Fruit fly (Drosophila melanogaster) S2 (cell line): Measurements from ENCODE around the gene Cpr23B.
A peak's percentile ranks its signal among the peaks of the same experiment; 100 is the strongest.

ENCODE experiments used
- CG8478 ChIP-seq: fragments of >200 bp; optimal IDR thresholded peaks from 2 replicates; lab custom pipeline; 2018
- CTCF ChIP-seq, 2 experiments: fragments of >200 bp; optimal IDR thresholded peaks; 2 replicates each; lab custom pipeline; 2018

Gene Cpr23B

DNA sequence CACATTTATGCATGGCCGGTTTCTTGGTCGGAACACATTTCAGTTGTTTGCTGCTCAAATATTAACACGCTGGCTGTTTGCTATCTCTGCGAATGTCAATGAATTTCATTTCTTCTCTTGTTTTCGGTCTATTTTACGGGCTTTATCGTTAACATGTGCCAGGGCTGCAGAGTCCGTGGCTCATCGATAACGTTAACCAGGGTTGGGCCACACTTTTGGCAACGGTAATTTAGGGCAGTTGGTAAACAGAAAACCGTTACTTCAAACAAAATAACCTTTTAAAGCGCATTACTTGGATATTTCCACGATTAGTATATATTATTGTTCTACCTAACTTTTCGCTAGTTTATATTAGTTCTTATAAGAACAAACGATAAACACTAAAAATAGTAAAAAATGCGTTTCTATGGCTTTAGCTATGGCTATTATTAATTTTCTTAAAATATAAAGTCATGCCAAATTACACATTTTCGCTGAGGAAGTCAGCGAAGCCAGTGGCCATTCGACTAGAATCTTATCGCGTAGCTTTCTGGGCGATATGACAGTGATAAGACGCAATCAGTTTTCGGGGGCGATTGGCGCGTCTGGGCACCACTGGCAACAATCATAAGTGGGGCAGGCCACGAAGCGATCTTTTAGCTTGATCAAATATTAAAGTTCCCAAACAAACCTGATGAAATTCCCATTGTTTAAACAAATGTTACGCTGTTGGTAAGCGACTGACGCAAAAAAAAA lies 44.9 kb downstream of the Cpr23B start:
- TF ChIP-seq CG8478 (no peak), CTCF (optimal IDR thresholded peaks at IDR 0.05; lab: Kevin White, UChicago) (no peak)

DNA sequence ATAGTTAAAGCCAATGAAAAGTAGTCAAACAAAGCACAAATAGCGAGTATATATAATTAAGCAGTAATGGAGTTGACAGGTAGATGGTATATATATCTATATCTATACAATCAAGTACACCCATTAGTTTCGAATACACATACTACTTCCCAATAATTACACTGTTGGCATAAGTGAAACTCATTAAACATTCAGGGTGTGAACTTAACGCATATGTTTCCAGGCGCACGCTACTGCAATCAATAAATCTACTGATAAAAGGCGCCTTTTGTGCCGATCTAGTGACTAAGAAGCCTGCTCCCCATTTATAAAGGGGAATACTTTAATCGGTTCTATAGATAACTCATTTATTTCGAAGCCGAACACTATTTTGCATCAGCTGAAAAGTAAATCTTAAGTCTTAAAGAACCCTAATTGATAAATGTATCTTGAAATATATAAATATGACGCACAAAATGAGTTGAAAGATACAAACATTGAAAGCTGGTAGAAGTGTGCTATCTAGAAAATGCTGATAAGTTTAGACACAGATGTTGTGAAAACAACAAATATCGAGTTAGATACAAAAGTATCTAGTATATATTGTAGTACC lies 45.6 kb downstream of the Cpr23B start:
- TF ChIP-seq CG8478 = no peak
- TF ChIP-seq CTCF (optimal IDR thresholded peaks at IDR 0.05; lab: Kevin White, UChicago) = no peak

DNA sequence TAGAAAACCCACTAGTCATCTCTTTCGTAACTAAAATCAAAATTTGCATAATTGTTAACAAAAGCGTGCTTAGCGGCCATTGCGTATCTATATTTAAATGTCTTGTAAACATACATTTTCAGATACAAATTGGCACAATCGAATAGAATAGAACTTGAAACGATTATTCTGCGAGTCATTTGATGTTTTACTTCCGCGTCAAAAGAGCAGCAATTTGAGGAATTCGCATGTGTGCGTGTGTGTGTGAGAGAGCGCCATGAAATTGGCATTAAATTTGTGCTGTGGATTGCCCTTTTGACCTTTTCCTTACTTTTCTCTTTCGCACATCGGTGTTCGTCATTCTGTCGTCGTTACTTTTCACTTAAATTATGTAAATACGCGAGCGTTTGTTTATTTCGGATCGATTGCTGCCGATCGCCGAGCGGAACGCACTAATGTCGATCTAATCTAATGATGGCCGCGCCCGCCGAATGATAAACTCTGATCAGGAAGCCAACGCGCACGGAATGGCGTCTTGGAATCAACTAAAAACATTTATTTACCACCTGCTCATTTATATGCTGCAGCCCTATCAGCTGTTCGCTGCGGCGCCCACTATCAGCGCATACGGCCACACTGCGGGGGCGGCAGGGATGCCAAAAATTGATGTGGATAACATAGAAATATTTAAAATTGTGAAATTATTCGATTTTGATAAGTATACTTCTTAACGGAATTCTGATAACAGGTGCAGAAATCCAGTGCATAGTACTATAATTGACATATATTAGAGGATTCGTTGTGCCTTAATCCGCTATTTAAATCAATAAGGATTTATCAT lies 46.7 kb downstream of the Cpr23B start:
- TF ChIP-seq CG8478 = no peak

DNA sequence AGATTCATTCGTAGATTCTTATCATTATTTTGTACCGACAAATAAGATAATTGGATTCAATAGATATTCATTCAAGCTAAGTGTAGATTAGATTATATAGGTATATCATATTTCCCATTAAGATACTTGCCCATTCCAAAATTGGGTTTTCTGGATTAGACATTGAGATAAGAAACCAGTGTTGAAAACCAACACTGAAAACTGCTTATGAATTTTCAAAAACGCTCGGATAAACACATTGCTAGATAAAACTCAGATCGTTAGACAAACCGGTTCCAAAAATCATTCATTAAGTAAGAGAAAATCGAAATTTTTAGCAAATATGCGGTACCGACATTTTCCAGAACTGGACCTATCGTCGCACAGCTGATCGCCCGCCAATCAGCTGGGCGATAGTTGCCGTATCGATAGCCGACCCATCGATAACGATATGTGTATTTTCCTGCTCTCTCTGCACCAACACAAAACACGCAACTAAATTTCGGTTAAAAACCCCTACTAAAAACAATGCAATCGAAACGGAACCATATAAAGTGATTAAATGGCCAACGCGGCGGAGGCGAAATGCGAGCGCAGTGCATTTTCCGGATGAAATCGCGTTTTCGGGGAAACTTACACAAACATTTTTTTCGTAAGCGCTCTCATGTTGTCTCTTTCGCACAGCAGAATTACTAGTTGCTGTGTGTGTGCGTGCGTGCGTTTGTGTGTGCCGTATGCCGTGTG lies 47.5 kb downstream of the Cpr23B start, which contains the start of the genes NTPase and lilli:
NTPase (minus strand) TSS at position 348 of the 723 bp plus-strand sequence.
lilli (plus strand) TSS at position 427 of the 723 bp plus-strand sequence.
- TF ChIP-seq CG8478 = no peak
- TF ChIP-seq CTCF (optimal IDR thresholded peaks at IDR 0.05; lab: Kevin White, UChicago) = peak in 1 of 2 experiments; percentile 14

dm6 chr2L:2886226-2886569 lies 48.0 kb downstream of the Cpr23B start:
- TF ChIP-seq CG8478 (no peak), CTCF (optimal IDR thresholded peaks at IDR 0.05; lab: Kevin White, UChicago) (no peak)

dm6 chr2L:2886613-2887537 lies 48.7 kb downstream of the Cpr23B start:
- TF ChIP-seq CG8478 (no peak), CTCF (optimal IDR thresholded peaks at IDR 0.05; lab: Kevin White, UChicago) (no peak)

- TF ChIP-seq CTCF (optimal IDR thresholded peaks at IDR 0.05; lab: Kevin White, UChicago) = no peak
- no peak for TF ChIP-seq CG8478
Observed at dm6 chr2L:2887760-2888600, 49.8 kb downstream of the Cpr23B start.

DNA sequence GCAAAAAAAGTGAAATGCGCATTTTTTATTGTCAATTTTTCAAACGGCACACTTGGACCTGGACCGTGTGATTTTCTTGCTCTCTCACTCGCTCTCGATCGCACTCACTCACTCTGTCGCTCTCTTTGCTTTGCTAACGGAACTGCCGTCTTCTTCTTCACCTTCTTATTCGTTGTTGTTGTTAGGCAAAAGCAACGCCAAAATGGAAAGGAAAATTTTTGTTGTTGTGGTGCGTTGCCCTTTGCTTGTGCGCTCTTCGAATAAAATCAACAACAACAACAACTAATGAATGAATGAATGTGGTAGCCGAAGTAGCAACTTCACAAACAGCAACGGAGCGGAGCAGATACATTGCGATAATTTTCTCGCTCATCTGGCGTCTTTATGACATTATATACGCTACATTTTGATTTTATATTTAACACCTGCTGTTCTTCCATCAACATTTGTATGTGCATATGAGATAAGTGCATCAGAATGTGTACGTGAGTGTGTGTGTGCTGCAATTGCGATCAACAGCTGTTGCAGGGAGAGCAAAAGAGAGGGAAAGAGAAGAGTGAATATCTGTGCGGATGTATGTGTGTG lies 50.7 kb downstream of the Cpr23B start:
- TF ChIP-seq CG8478 (no peak), CTCF (optimal IDR thresholded peaks at IDR 0.05; lab: Kevin White, UChicago) (no peak)
